Fruit fly (Drosophila melanogaster) whole organism, adult: ENCODE data around the gene Datp.

Source experiments
- CG11617 ChIP-seq: fragments of 200-800 bp; sonication (Bioruptor generic); optimal IDR thresholded peaks from 2 replicates; lab custom pipeline; 2017; ENCODE audit warnings: mild to moderate bottlenecking, missing biosample characterization, missing genetic modification reagents, missing genetic modification characterization
- CG12768 ChIP-seq: fragments of 200-800 bp; sonication (Bioruptor generic); optimal IDR thresholded peaks from 2 replicates; lab custom pipeline; 2017; ENCODE audit warnings: missing biosample characterization, missing genetic modification characterization, mild to moderate bottlenecking, moderate library complexity, missing genetic modification reagents
- CG14711 ChIP-seq: fragments of 200-800 bp; sonication (Bioruptor generic); optimal IDR thresholded peaks from 2 replicates; lab custom pipeline; 2018; ENCODE audit warnings: missing biosample characterization, mild to moderate bottlenecking, missing genetic modification characterization, moderate library complexity
- CG1620 ChIP-seq: fragments of 200-800 bp; sonication (Bioruptor generic); optimal IDR thresholded peaks from 2 replicates; lab custom pipeline; 2016; ENCODE audit warnings: missing biosample characterization, missing genetic modification characterization
- CG33017 ChIP-seq: fragments of 200-800 bp; sonication (Bioruptor generic); optimal IDR thresholded peaks from 2 replicates; lab custom pipeline; 2018; ENCODE audit warnings: missing biosample characterization, mild to moderate bottlenecking, missing genetic modification characterization, moderate library complexity
- CG5204 ChIP-seq: fragments of 200-800 bp; sonication (Bioruptor generic); optimal IDR thresholded peaks from 2 replicates; lab custom pipeline; 2016; ENCODE audit warnings: missing biosample characterization, missing genetic modification characterization
- CG7045 ChIP-seq: fragments of 200-800 bp; sonication (Bioruptor generic); optimal IDR thresholded peaks from 2 replicates; lab custom pipeline; 2017; ENCODE audit warnings: missing biosample characterization, mild to moderate bottlenecking, missing genetic modification characterization
- CG7101 ChIP-seq: fragments of 200-800 bp; sonication (Bioruptor generic); optimal IDR thresholded peaks from 2 replicates; lab custom pipeline; 2018; ENCODE audit warnings: missing biosample characterization, mild to moderate bottlenecking, missing genetic modification characterization, moderate library complexity
- Clk ChIP-seq: fragments of 200-800 bp; sonication (Bioruptor generic); optimal IDR thresholded peaks from 2 replicates; lab custom pipeline; 2017; ENCODE audit warnings: missing biosample characterization, missing genetic modification characterization
- Crg-1 ChIP-seq: fragments of 200-800 bp; sonication (Bioruptor generic); optimal IDR thresholded peaks from 2 replicates; lab custom pipeline; 2016; ENCODE audit warnings: missing biosample characterization, missing genetic modification characterization
- Hr96 ChIP-seq: fragments of 200-800 bp; sonication (Bioruptor generic); optimal IDR thresholded peaks from 2 replicates; lab custom pipeline; 2016; ENCODE audit warnings: missing biosample characterization, missing genetic modification characterization
- Mnt ChIP-seq: fragments of 200-800 bp; sonication (Bioruptor generic); optimal IDR thresholded peaks from 2 replicates; lab custom pipeline; 2016; ENCODE audit warnings: missing biosample characterization, mild to moderate bottlenecking, missing genetic modification characterization
- bab1 ChIP-seq: fragments of 200-800 bp; sonication (Bioruptor generic); optimal IDR thresholded peaks from 3 replicates; lab custom pipeline; 2019; ENCODE audit warnings: missing biosample characterization, mild to moderate bottlenecking, missing genetic modification characterization, moderate library complexity
- cic ChIP-seq: fragments of 200-800 bp; sonication (Bioruptor generic); optimal IDR thresholded peaks from 2 replicates; lab custom pipeline; 2017; ENCODE audit warnings: missing biosample characterization, mild to moderate bottlenecking, missing genetic modification characterization, moderate library complexity
- cnc ChIP-seq, 2 experiments: fragments of >200 bp; optimal IDR thresholded peaks; 2 replicates each; lab custom pipeline; 2017
- kay ChIP-seq: fragments of 200-800 bp; sonication (Bioruptor generic); peaks from one replicate; lab custom pipeline; 2016; ENCODE audit warnings: missing biosample characterization, missing genetic modification characterization, borderline replicate concordance
- ovo ChIP-seq: fragments of 200-800 bp; sonication (Bioruptor generic); optimal IDR thresholded peaks from 2 replicates; lab custom pipeline; 2016; ENCODE audit warnings: missing biosample characterization, missing genetic modification characterization
- pad ChIP-seq: fragments of 200-800 bp; sonication (Bioruptor generic); optimal IDR thresholded peaks from 3 replicates; lab custom pipeline; 2017; ENCODE audit warnings: missing biosample characterization, missing genetic modification characterization, mild to moderate bottlenecking, moderate library complexity, missing genetic modification reagents
- tj ChIP-seq: fragments of 200-800 bp; sonication (Bioruptor generic); optimal IDR thresholded peaks from 3 replicates; lab custom pipeline; 2017; ENCODE audit warnings: missing biosample characterization, mild to moderate bottlenecking, missing genetic modification characterization, moderate library complexity
- toe ChIP-seq: fragments of 200-800 bp; sonication (Bioruptor generic); optimal IDR thresholded peaks from 2 replicates; lab custom pipeline; 2016; ENCODE audit warnings: missing biosample characterization, missing genetic modification characterization

The Datp gene

DNA sequence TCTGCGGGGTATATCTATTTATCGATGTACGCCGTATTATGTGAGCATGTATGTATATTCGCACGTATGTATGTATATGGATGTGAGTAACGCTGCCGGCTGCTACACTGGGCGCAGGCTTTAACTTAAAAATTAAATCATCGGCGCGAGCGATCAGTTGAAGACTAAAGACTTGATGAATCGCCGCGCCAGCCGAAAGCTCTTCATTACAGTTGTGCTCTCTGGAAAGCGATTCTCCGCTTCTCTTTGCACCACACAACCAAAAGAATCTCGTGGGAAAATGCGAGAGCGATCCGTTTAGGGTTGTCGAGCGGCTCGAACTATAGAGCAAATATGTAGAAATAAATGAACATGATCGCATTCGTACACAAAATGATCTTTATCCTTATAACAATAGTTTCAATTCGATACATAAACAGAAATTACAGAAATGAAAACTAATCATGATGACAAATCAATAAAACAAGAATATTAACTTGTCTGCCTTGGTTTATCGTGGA lies 30.1 kb downstream of the Datp start, which contains the start of gene CG13124:
Gene CG13124 (minus strand): TSS at position 166 of the 500 bp plus-strand sequence.
- TF ChIP-seq CG1620 (GFP tag; lab: Kevin White, UChicago) (no peak), CG5204 (GFP tag; lab: Kevin White, UChicago) (no peak), toe (no peak), cnc (optimal IDR thresholded peaks at IDR 0.05; lab: Kevin White, UChicago) (no peak), Clk (GFP tag; lab: Kevin White, UChicago) (no peak), bab1 (no peak), Crg-1 (GFP tag; lab: Kevin White, UChicago) (no peak), cic (peak; percentile 33), CG12768 (GFP tag; lab: Kevin White, UChicago) (no peak), ovo (no peak), pad (GFP tag; lab: Kevin White, UChicago) (no peak), CG7045 (GFP tag; lab: Kevin White, UChicago) (no peak), CG7101 (peak; percentile 31), kay (no peak), CG14711 (tag; lab: Kevin White, UChicago) (peak; percentile 91), CG33017 (tag; lab: Kevin White, UChicago) (peak; percentile 52), Mnt (GFP tag; lab: Kevin White, UChicago) (peak; percentile 46), tj (peak; percentile 14), CG11617 (no peak), Hr96 (peak; percentile 6)

DNA sequence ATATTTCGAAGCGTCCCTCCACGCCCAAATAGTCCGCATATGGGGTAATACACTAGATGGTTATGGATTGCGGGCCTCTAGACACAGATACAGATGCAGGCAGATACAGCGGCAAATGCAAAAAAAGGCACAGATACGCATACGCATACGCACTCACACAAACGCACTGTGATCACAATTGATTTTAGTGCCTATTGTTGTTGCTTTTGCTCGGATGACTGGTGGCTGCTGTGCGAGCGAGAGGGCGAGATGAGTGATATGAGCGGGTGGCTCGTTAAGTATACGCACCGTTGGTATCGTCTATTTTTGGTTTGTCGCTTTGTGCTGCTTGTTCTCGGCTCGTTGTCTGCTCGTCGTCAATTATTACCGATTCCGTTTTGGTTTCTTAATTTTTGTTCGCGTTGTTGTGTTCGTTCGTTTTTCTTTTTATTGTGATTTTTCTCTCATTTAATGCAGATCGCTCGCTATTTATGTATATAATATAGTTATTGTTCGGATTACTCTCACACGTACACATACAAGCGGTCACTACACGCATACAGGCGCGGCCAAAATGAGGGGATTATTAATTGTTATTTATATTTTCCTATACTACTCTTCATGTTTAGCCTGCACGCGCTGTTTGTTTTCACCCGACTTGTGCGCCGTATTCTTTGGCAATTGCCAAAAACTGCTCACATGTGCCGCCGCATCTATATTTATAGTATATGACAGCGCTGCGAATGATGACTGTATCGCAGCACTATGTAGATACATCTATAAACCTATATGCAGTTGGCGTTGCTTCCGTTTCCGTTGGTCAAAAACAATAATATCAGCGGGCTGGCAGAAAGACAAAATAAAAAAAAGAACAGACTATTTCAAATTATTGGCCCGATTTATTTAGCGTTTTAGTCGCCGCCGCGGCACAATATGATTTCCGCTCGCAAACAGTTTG lies 31.0 kb downstream of the Datp start:
- TF ChIP-seq bab1 (no peak), pad (GFP tag; lab: Kevin White, UChicago) (no peak), Mnt (GFP tag; lab: Kevin White, UChicago) (peak; percentile 35), cic (peak; percentile 18), CG11617 (peak; percentile 5), kay (peak; percentile 95)

DNA sequence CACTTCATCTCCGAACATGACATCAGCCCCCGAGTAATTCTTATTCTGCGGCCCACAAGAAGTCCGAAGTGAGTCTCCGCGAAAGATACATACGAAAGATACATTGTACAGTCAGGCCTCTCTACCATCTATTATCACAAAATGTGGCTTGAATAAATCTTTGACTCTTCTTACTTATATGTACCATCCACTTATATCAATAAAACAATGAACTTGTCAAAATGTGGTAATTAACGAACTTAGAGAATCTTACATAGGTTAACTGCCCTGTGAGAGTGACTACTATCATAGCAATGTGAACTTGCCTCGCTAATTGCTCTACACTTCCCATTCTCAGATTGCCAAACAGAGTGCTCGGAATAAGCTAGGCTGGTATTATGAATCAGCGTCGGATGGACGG lies 31.9 kb downstream of the Datp start:
- no peak for TF ChIP-seq CG12768 (GFP tag; lab: Kevin White, UChicago)
- no peak for TF ChIP-seq tj
- TF ChIP-seq cnc (optimal IDR thresholded peaks at IDR 0.05; lab: Kevin White, UChicago) = no peak
- no peak for TF ChIP-seq pad (GFP tag; lab: Kevin White, UChicago)
- peak; percentile 80 for TF ChIP-seq kay
- no peak for TF ChIP-seq Mnt (GFP tag; lab: Kevin White, UChicago)

DNA sequence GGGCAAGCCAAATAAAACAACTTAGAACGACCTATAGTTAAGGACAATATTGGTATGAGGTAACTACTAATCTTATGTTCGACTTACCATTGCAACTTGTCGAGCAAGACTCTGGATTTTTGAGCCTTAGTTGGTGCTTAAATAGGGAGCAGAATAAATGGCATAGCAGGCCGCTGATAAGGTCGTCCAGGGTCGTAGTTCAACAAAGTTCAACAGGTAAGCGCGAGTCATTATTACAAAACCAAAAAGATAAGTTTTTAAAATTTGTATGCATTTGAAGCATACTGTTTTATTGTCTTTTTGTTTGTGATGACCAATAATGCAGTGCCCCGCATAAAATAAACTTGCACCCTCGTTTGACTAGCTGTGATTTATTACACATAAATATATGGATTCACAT lies 35.6 kb downstream of the Datp start, which contains the start of gene Muc30E:
Gene Muc30E (minus strand): TSS at position 101 of the 400 bp plus-strand sequence.
- TF ChIP-seq CG5204 (GFP tag; lab: Kevin White, UChicago) (no peak), CG12768 (GFP tag; lab: Kevin White, UChicago) (no peak), toe (no peak), Hr96 (no peak), CG7045 (GFP tag; lab: Kevin White, UChicago) (no peak), Mnt (GFP tag; lab: Kevin White, UChicago) (no peak), cnc (optimal IDR thresholded peaks at IDR 0.05; lab: Kevin White, UChicago) (no peak), Clk (GFP tag; lab: Kevin White, UChicago) (no peak), cic (no peak), ovo (no peak), kay (no peak), Crg-1 (GFP tag; lab: Kevin White, UChicago) (no peak), CG14711 (tag; lab: Kevin White, UChicago) (no peak)

DNA sequence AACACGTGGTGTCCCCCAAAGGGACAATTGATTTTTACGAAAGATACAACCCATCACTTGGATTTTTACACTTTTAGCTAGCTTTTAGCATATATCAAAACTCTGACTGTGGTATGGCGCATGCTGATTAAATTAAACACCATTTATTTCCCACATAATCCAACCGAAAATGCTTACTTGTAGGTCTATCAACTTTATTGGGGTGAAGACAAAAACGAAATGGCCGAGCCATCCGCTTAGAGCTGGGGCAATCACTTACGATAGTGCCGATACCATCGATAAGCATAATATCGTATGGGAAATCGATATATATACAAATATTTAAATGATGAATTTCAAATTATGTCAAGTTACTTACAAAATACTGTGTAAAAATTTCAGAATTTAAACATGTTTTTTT lies 41.3 kb downstream of the Datp start, which contains the start of gene RpS2:
Gene RpS2 (minus strand): TSS at position 257 of the 400 bp plus-strand sequence.
- TF ChIP-seq CG14711 (tag; lab: Kevin White, UChicago) (peak; percentile 65), CG7045 (GFP tag; lab: Kevin White, UChicago) (peak; percentile 6), cnc (optimal IDR thresholded peaks at IDR 0.05; lab: Kevin White, UChicago) (no peak), Crg-1 (GFP tag; lab: Kevin White, UChicago) (peak; percentile 79), toe (no peak), CG5204 (GFP tag; lab: Kevin White, UChicago) (no peak), CG33017 (tag; lab: Kevin White, UChicago) (peak; percentile 67), ovo (no peak), kay (no peak), Mnt (GFP tag; lab: Kevin White, UChicago) (peak; percentile 97), CG1620 (GFP tag; lab: Kevin White, UChicago) (peak; percentile 49), cic (no peak), CG7101 (peak; percentile 74), pad (GFP tag; lab: Kevin White, UChicago) (peak; percentile 35), CG12768 (GFP tag; lab: Kevin White, UChicago) (peak; percentile 28), Hr96 (peak; percentile 69), Clk (GFP tag; lab: Kevin White, UChicago) (no peak), tj (peak; percentile 32), CG11617 (peak; percentile 69), bab1 (peak; percentile 68)

DNA sequence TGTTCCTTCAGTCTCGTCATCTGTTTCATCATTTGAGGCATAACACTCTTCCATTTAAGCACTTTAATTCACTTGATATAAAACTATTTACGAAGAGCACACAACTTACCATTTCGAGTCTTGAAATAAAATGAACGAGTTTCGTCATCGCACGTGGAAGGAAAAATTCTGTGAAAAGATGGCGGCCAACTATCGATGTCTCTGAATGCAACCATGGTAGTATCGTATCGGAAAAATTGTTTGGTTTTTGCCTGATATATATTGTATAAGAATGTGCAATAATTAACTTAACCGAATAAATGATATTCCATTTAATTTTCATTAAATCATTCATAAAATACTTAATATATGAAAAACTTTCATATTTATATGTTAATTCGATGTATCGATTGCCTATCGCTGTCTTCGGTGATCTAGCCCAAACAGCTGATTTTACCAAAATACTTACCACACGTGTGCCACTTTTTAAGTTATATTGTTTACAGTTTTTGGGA lies 43.7 kb downstream of the Datp start, which contains the start of gene Bka:
Gene Bka (plus strand): TSS at position 417 of the 494 bp plus-strand sequence.
- TF ChIP-seq CG1620 (GFP tag; lab: Kevin White, UChicago) = peak; percentile 33
- peak; percentile 100 for TF ChIP-seq Mnt (GFP tag; lab: Kevin White, UChicago)
- peak; percentile 44 for TF ChIP-seq Hr96
- peak; percentile 71 for TF ChIP-seq CG33017 (tag; lab: Kevin White, UChicago)
- TF ChIP-seq CG12768 (GFP tag; lab: Kevin White, UChicago) = no peak
- peak; percentile 69 for TF ChIP-seq Crg-1 (GFP tag; lab: Kevin White, UChicago)
- TF ChIP-seq cic = peak; percentile 19
- TF ChIP-seq bab1 = peak; percentile 83
- no peak for TF ChIP-seq CG5204 (GFP tag; lab: Kevin White, UChicago)
- TF ChIP-seq CG14711 (tag; lab: Kevin White, UChicago) = peak; percentile 71
- no peak for TF ChIP-seq Clk (GFP tag; lab: Kevin White, UChicago)
- peak; percentile 73 for TF ChIP-seq tj
- no peak for TF ChIP-seq cnc (optimal IDR thresholded peaks at IDR 0.05; lab: Kevin White, UChicago)
- TF ChIP-seq CG7101 = peak; percentile 81
- no peak for TF ChIP-seq kay
- peak; percentile 38 for TF ChIP-seq CG7045 (GFP tag; lab: Kevin White, UChicago)
- TF ChIP-seq ovo = peak; percentile 18
- no peak for TF ChIP-seq toe
- peak; percentile 87 for TF ChIP-seq CG11617
- TF ChIP-seq pad (GFP tag; lab: Kevin White, UChicago) = peak; percentile 48
